Worm (Caenorhabditis elegans): ENCODE results near the gene srg-28.

srg-28 gene

DNA sequence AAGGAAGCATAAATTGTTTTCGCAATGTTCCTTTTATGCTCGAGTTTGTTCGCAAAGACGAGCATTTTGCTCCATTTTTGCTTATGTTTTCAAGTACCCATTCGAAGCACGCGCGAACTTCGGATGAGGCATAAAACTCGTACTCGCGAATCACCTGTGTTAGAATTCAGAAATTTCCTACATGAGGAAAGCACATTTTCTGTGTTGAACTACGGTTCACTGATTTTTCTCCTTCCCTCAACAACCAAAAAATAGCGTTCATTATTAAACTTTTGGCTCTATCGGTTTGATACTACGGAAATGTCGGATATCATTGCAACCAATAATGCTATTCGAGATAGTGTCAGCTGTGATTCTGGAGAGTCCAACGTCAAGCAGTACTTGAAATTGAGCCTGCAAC lies at the start of gene srg-28:
Gene srg-28 (plus strand): TSS at position 301 of the 400 bp plus-strand sequence.
- TF ChIP-seq lin-15B (tag; optimal IDR thresholded peaks at IDR 0.05) (no peak), nhr-11 (tag; optimal IDR thresholded peaks at IDR 0.05) (no peak), ceh-28 (tag; optimal IDR thresholded peaks at IDR 0.05) (no peak), ZK546.5 (tag; optimal IDR thresholded peaks at IDR 0.05) (no peak), nhr-25 (tag; optimal IDR thresholded peaks at IDR 0.05) (no peak), nhr-23 (tag; optimal IDR thresholded peaks at IDR 0.05) (no peak), elt-3 (tag; optimal IDR thresholded peaks at IDR 0.05) (no peak), nhr-12 (tag; optimal IDR thresholded peaks at IDR 0.05) (no peak), fkh-2 (tag; optimal IDR thresholded peaks at IDR 0.05) (no peak), R02D3.7 (tag; optimal IDR thresholded peaks at IDR 0.05) (no peak), eor-1 (tag; optimal IDR thresholded peaks at IDR 0.05) (no peak), fkh-10 (GFP tag; optimal IDR thresholded peaks at IDR 0.05) (no peak), daf-12 (tag; optimal IDR thresholded peaks at IDR 0.05) (no peak)

DNA sequence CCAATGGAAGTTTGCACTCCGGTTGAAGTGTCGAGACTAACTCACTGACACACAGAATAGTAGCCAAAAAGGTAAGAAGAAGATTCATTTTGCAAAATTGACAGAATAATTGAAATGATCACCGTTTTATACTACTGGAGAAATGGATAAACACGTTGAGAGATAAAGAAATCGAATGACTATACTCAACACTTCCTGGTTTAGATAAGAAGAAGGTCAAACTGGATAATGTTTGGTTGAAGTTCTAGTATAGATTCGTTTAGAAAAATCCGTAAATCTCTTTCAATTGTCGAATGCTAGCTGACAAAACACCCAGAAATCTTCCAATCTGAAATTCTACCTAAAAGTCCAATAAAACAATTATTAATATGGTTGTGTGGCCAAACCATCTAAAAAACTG lies 47.4 kb upstream of the srg-28 start, which contains the start of gene Y49G5A.1:
Gene Y49G5A.1 (minus strand): TSS at position 101 of the 400 bp plus-strand sequence.
- TF ChIP-seq pqm-1 (tag; optimal IDR thresholded peaks at IDR 0.05) = no peak
- TF ChIP-seq ztf-11 (tag; optimal IDR thresholded peaks at IDR 0.05) = no peak
- TF ChIP-seq sea-2 (GFP tag; optimal IDR thresholded peaks at IDR 0.05) = no peak
- no peak for TF ChIP-seq nfya-1 (tag; optimal IDR thresholded peaks at IDR 0.05; ENCODE audit: insufficient read depth)
- TF ChIP-seq snpc-4 (tag; optimal IDR thresholded peaks at IDR 0.05) = no peak
- no peak for TF ChIP-seq fkh-2 (tag; optimal IDR thresholded peaks at IDR 0.05)

DNA sequence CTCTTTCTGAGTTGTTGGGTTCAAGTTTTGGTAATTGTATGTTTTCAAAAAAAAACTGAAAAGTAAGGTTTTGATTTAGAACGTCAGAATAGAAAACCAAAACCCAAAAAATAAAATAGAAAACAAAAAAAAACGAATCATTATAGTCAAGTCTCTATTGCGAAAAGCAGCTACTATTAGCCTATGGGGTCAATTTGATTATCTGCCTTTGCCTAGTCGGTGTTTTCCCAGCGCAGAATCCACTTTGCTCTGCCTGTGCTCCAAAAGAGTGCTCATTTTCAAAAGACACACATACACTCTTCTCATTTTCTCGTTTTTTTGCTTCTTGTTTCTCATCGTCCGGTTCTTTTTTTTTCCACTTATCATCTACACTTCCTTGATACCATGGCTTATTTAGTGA lies 46.0 kb upstream of the srg-28 start:
- TF ChIP-seq skn-1 (tag; optimal IDR thresholded peaks at IDR 0.05) = no peak
- TF ChIP-seq lsy-12 (tag; optimal IDR thresholded peaks at IDR 0.05) = no peak
- no peak for TF ChIP-seq daf-12 (tag; optimal IDR thresholded peaks at IDR 0.05)
- no peak for TF ChIP-seq nhr-76 (tag; optimal IDR thresholded peaks at IDR 0.05)
- no peak for TF ChIP-seq mml-1 (tag; optimal IDR thresholded peaks at IDR 0.05)
- no peak for TF ChIP-seq unc-62 (GFP tag; optimal IDR thresholded peaks at IDR 0.05)
- no peak for TF ChIP-seq ceh-28 (tag; optimal IDR thresholded peaks at IDR 0.05)
- no peak for TF ChIP-seq ceh-16 (tag; optimal IDR thresholded peaks at IDR 0.05)
- no peak for TF ChIP-seq nhr-43 (tag; optimal IDR thresholded peaks at IDR 0.05; ENCODE audit: poor library complexity, severe bottlenecking)
- no peak for TF ChIP-seq tbx-2 (tag; optimal IDR thresholded peaks at IDR 0.05)
- no peak for TF ChIP-seq elt-2 (tag; optimal IDR thresholded peaks at IDR 0.05)
- TF ChIP-seq nhr-67 (tag; optimal IDR thresholded peaks at IDR 0.05) = no peak
- no peak for TF ChIP-seq snpc-4 (tag; optimal IDR thresholded peaks at IDR 0.05)
- TF ChIP-seq nhr-77 (tag; optimal IDR thresholded peaks at IDR 0.05) = no peak
- no peak for TF ChIP-seq nhr-11 (tag; optimal IDR thresholded peaks at IDR 0.05)

DNA sequence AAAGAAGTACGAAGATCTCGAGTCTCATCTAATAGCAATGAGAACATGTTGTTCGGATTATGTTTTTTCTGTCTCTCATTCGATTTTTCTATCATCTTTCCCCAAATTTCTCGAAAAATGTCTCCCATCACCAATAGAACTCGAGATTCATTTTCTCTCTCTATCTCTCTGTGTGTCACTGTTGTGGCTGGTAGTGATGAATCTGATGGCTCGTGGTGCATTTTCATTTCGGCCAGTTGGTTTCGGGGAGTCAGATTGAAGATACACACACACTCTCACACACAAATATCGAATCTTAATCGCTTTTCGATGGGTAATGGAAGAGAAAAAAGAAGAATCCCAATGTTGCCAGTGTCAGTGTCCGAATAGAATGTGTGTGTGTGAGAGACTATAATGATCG lies 38.7 kb upstream of the srg-28 start:
- TF ChIP-seq ceh-28 (tag; optimal IDR thresholded peaks at IDR 0.05) = no peak
- TF ChIP-seq egl-5 (tag; optimal IDR thresholded peaks at IDR 0.05) = peak; percentile 30
- TF ChIP-seq nhr-28 (tag; optimal IDR thresholded peaks at IDR 0.05) = no peak
- TF ChIP-seq nhr-76 (tag; optimal IDR thresholded peaks at IDR 0.05) = no peak
- no peak for TF ChIP-seq ceh-82 (tag; optimal IDR thresholded peaks at IDR 0.05)
- TF ChIP-seq nfya-1 (tag; optimal IDR thresholded peaks at IDR 0.05; ENCODE audit: insufficient read depth) = peak; percentile 34
- peak; percentile 28 for TF ChIP-seq lin-39 (tag; optimal IDR thresholded peaks at IDR 0.05)
- no peak for TF ChIP-seq tbx-2 (tag; optimal IDR thresholded peaks at IDR 0.05)

DNA sequence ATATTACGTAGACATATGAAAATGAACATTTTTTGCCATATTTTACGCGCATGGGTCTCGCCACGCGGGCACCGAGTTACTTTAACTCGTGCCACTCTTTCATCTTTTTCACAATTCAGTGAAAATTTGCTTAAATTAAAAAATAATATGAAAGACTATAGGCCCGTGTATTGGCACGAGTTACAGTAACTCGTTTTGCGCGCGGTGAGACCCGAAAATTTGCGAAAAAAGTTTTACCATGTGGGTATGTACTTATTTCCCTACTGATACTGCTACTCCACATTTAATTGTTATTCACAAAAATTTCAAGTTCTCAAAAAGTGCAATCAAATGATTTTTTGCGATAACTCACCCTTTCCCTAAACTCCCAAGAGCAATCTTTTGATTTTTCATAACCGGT lies 36.9 kb upstream of the srg-28 start:
- TF ChIP-seq mml-1 (tag; optimal IDR thresholded peaks at IDR 0.05) = no peak

DNA sequence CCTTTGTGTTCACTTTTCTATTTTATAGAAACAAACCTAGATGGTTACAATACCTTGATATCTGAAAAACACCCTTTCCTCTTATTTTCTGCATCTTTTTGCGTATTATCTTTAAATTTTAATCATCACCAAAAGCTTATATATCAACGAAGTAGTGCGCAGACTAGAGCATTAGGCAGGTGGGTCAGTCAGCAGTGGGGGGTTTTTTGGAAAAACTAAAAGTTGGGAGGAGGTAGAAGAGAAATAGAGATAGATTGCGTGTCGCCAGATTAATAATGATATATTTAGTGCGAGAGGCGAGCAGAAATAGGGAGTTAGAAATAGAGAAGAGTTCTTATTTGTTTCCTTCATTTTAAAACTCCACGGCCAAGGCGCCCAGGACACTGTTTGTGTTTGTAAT lies 33.5 kb upstream of the srg-28 start:
- TF ChIP-seq hmg-11 (tag; optimal IDR thresholded peaks at IDR 0.05) (no peak), unc-39 (tag; optimal IDR thresholded peaks at IDR 0.05) (no peak), pha-4 (tag; optimal IDR thresholded peaks at IDR 0.05) (peak; percentile 13), ztf-4 (tag; optimal IDR thresholded peaks at IDR 0.05) (no peak)

Data from whole organism, L3 larva.